Worm (Caenorhabditis elegans) whole organism, L4 larva: ENCODE measurements around the gene ipla-7.

Source experiments
- R02D3.7 ChIP-seq: fragments of 150-350 bp; sonication (generic microtip); optimal IDR thresholded peaks from 3 replicates; lab custom pipeline; 2014; ENCODE audit warnings: missing biosample characterization, missing genetic modification characterization
- ces-1 ChIP-seq: fragments of 150-350 bp; sonication (generic microtip); optimal IDR thresholded peaks from 4 replicates; lab custom pipeline; 2014; ENCODE audit warnings: missing biosample characterization, missing genetic modification reagents, missing genetic modification characterization
- cey-2 ChIP-seq: sonication (generic microtip); optimal IDR thresholded peaks from 3 replicates; lab custom pipeline; 2017; ENCODE audit warnings: missing genetic modification characterization, mild to moderate bottlenecking, missing compliant biosample characterization, antibody characterized with exemption, borderline replicate concordance; ENCODE audit not compliant: insufficient read depth
- daf-12 ChIP-seq: fragments of 150-350 bp; optimal IDR thresholded peaks from 2 replicates; lab custom pipeline; 2014; ENCODE audit warnings: missing biosample characterization, missing genetic modification reagents, missing genetic modification characterization
- daf-8 ChIP-seq: fragments of 200-800 bp; sonication (Bioruptor generic); IDR thresholded peaks from 2 replicates; pipeline ENCODE4 v1.3.6; 2022; ENCODE audit warnings: missing genetic modification characterization, missing compliant biosample characterization
- egl-27 ChIP-seq: sonication (generic microtip); optimal IDR thresholded peaks from 3 replicates; lab custom pipeline; 2017; ENCODE audit warnings: missing biosample characterization, missing genetic modification reagents, missing genetic modification characterization
- hlh-30 ChIP-seq: sonication (generic microtip); optimal IDR thresholded peaks from 2 replicates; lab custom pipeline; 2017; ENCODE audit warnings: antibody characterized with exemption, mild to moderate bottlenecking, missing genetic modification characterization, missing compliant biosample characterization; ENCODE audit not compliant: insufficient read depth
- hmg-1.1 ChIP-seq: fragments of 200-800 bp; sonication (Bioruptor generic); IDR thresholded peaks from 2 replicates; pipeline ENCODE4 v1.3.6; 2022; ENCODE audit warnings: missing genetic modification reagents, missing genetic modification characterization, missing compliant biosample characterization
- lin-13 ChIP-seq: fragments of 150-350 bp; optimal IDR thresholded peaks from 2 replicates; lab custom pipeline; 2014; ENCODE audit warnings: missing biosample characterization, missing genetic modification reagents, missing genetic modification characterization
- mdl-1 ChIP-seq, 2 experiments: fragments of 150-350 bp in 1 of 2; sonication (generic microtip) in 1 of 2; optimal IDR thresholded peaks; 2 replicates each; lab custom pipeline; 2014 to 2017; ENCODE audit warnings: missing biosample characterization in 2 of 2, missing genetic modification characterization in 2 of 2
- pqm-1 ChIP-seq: sonication (generic microtip); optimal IDR thresholded peaks from 2 replicates; lab custom pipeline; 2017; ENCODE audit warnings: missing biosample characterization, missing genetic modification characterization
- spr-3 ChIP-seq: fragments of 200-800 bp; sonication (Bioruptor generic); optimal IDR thresholded peaks from 2 replicates; lab custom pipeline; 2018; ENCODE audit warnings: mild to moderate bottlenecking, missing genetic modification characterization, missing compliant biosample characterization
- zag-1 ChIP-seq: fragments of 150-350 bp; optimal IDR thresholded peaks from 2 replicates; lab custom pipeline; 2014; ENCODE audit warnings: missing biosample characterization, missing genetic modification characterization

ce11 chrIV:10017633-10018032 lies 45.0 kb downstream of the ipla-7 start, which contains the start of gene F44D12.2:
- TF ChIP-seq egl-27 (tag; lab: Kevin White, UChicago) (no peak), cey-2 (no peak), hmg-1.1 (no peak), daf-12 (no peak), lin-13 (GFP tag; lab: Kevin White, UChicago) (no peak), daf-8 (no peak), mdl-1 (tag; optimal IDR thresholded peaks at IDR 0.05; lab: Kevin White, UChicago) (no peak), zag-1 (tag; lab: Kevin White, UChicago) (no peak), hlh-30 (tag; lab: Kevin White, UChicago) (no peak), R02D3.7 (tag; lab: Kevin White, UChicago) (no peak), spr-3 (no peak), ces-1 (GFP tag; lab: Kevin White, UChicago) (no peak), pqm-1 (tag; lab: Kevin White, UChicago) (no peak)
